Fruit fly (Drosophila melanogaster): ENCODE data around the gene OXA1L.

The OXA1L gene

dm6 chr3L:10897534-10898255 lies 11.4 kb upstream of the OXA1L start:
- TF ChIP-seq CG17801 (GFP tag; optimal IDR thresholded peaks at IDR 0.05; ENCODE audit: partially characterized antibody): no peak

- no peak for TF ChIP-seq CG17801 (GFP tag; optimal IDR thresholded peaks at IDR 0.05; ENCODE audit: partially characterized antibody)
Measured at dm6 chr3L:10896923-10897322, 10.7 kb upstream of the OXA1L start.

- no peak for TF ChIP-seq CG17801 (GFP tag; optimal IDR thresholded peaks at IDR 0.05; ENCODE audit: partially characterized antibody)
Measured at dm6 chr3L:10894159-10894558, 7.9 kb upstream of the OXA1L start, which contains the start of gene Cpr67Fb. Gene Cpr67Fb (plus strand): TSS chr3L:10894173.

- no peak for TF ChIP-seq CG17801 (GFP tag; optimal IDR thresholded peaks at IDR 0.05; ENCODE audit: partially characterized antibody)
Measured at dm6 chr3L:10893156-10893784, 7.0 kb upstream of the OXA1L start.

- no peak for TF ChIP-seq CG17801 (GFP tag; optimal IDR thresholded peaks at IDR 0.05; ENCODE audit: partially characterized antibody)
Measured at dm6 chr3L:10891414-10891813, 5.1 kb upstream of the OXA1L start, which contains the start of gene Cpr67Fa2. Gene Cpr67Fa2 (plus strand): TSS chr3L:10891714.

- TF ChIP-seq CG17801 (GFP tag; optimal IDR thresholded peaks at IDR 0.05; ENCODE audit: partially characterized antibody): no peak
Measured at dm6 chr3L:10889692-10890089, 3.4 kb upstream of the OXA1L start, which contains the start of gene Cpr67Fa1. Gene Cpr67Fa1 (plus strand): TSS chr3L:10889990.

dm6 chr3L:10889000-10889691 lies 2.9 kb upstream of the OXA1L start:
- no peak for TF ChIP-seq CG17801 (GFP tag; optimal IDR thresholded peaks at IDR 0.05; ENCODE audit: partially characterized antibody)

- TF ChIP-seq CG17801 (GFP tag; optimal IDR thresholded peaks at IDR 0.05; ENCODE audit: partially characterized antibody): no peak
Measured at dm6 chr3L:10885711-10886272, 479 bp downstream of the OXA1L start.

dm6 chr3L:10882336-10883040 lies 3.8 kb downstream of the OXA1L start, which contains the start of the genes CG6409 and galla-2:
Gene CG6409 (minus strand): TSS chr3L:10882386.
Gene galla-2 (plus strand): TSS chr3L:10882890.
- TF ChIP-seq CG17801 (GFP tag; optimal IDR thresholded peaks at IDR 0.05; ENCODE audit: partially characterized antibody): no peak

dm6 chr3L:10878842-10879241 lies 7.4 kb downstream of the OXA1L start, which contains the start of the genes CG6418 and Blos4:
Gene CG6418 (minus strand): TSS chr3L:10879037.
Gene Blos4 (plus strand): TSS chr3L:10879085.
- TF ChIP-seq CG17801 (GFP tag; optimal IDR thresholded peaks at IDR 0.05; ENCODE audit: partially characterized antibody): no peak

dm6 chr3L:10876036-10876435 lies 10.2 kb downstream of the OXA1L start:
- TF ChIP-seq CG17801 (GFP tag; optimal IDR thresholded peaks at IDR 0.05; ENCODE audit: partially characterized antibody): no peak

- no peak for TF ChIP-seq CG17801 (GFP tag; optimal IDR thresholded peaks at IDR 0.05; ENCODE audit: partially characterized antibody)
Measured at dm6 chr3L:10871534-10871933, 14.7 kb downstream of the OXA1L start.

- no peak for TF ChIP-seq CG17801 (GFP tag; optimal IDR thresholded peaks at IDR 0.05; ENCODE audit: partially characterized antibody)
Measured at dm6 chr3L:10870087-10870486, 16.2 kb downstream of the OXA1L start.

- no peak for TF ChIP-seq CG17801 (GFP tag; optimal IDR thresholded peaks at IDR 0.05; ENCODE audit: partially characterized antibody)
Measured at dm6 chr3L:10869144-10869543, 17.1 kb downstream of the OXA1L start.
